Worm (Caenorhabditis elegans) whole organism, dauer: Measurements from ENCODE around the gene Y54G2A.77.
"Not testable (repeated sequence)": the region's sequence is repeated elsewhere in the genome, so short reads cannot be mapped to it uniquely, and the experiment has no call there.

Experiments
- unc-62 ChIP-seq: sonication (generic microtip); optimal IDR thresholded peaks from 2 replicates; lab custom pipeline; 2017; ENCODE audit warnings: missing biosample characterization, missing genetic modification reagents, missing genetic modification characterization

Y54G2A.77 gene

DNA sequence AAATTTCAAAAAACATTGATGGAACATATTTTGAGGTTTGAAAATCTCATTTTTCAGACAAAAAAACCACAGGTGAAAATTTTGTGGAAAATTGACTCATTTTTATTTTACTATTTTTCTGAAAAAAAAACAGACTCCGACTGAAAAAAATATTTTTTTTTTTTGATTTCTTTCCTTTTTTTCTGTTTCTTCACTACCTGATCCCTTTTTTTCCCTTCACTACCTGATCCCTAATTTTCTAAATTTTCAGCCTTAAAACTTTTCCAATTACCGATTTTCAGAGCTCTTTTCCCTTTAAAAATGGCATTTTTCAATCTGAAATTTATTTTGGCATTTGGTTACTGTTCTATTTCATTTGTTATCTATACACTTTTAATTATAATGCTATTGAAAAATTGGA, at the start of gene Y54G2A.77:
Y54G2A.77 (plus strand) TSS at position 301 of the 400 bp plus-strand sequence.
- no peak for TF ChIP-seq unc-62 (GFP tag; lab: Kevin White, UChicago)

DNA sequence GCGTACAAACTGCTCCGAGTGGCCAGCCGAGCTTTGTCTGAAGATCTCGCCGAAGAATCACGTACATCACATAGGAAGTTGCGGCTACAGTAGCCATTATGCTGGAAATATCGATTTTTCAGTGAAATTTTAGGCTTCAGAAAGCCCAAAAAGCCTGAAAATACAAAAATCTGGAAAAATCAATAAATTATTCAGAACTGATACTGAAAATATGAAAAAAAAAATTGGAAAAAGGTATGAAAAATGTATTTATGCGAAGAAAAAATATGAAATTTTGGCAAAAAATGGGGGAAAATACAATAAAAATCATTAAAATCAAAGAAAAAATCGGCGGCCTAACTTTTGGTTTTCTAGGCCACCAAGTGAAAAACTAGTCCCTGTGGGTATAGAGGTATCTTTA, 49.5 kb upstream of the Y54G2A.77 start, which contains the start of gene Y94H6A.12:
Y94H6A.12 (minus strand) TSS at position 101 of the 400 bp plus-strand sequence.
- TF ChIP-seq unc-62 (GFP tag; lab: Kevin White, UChicago) = no peak

DNA sequence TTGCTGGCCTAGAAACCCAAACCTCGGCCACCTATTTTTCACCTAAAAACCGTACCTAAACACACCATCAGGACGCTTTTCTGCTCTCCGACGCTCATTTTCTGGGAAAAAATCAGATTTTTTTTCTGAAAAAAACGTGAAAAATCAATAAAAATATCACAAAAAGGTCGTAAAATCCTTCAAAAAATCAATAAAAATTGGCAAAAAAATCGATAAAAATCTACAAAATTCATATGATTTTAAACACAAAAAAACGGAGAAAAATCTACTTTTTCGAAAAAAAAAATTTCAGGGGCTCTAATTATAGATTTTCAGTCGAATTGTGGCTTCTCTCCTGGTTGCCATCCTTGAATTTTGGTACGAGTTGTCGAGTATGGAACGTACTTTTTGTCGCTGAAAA, 46.0 kb upstream of the Y54G2A.77 start, which contains the start of gene Y94H6A.7:
Y94H6A.7 (minus strand) TSS at position 101 of the 400 bp plus-strand sequence.
- TF ChIP-seq unc-62 (GFP tag; lab: Kevin White, UChicago) = not testable (repeated sequence)

DNA sequence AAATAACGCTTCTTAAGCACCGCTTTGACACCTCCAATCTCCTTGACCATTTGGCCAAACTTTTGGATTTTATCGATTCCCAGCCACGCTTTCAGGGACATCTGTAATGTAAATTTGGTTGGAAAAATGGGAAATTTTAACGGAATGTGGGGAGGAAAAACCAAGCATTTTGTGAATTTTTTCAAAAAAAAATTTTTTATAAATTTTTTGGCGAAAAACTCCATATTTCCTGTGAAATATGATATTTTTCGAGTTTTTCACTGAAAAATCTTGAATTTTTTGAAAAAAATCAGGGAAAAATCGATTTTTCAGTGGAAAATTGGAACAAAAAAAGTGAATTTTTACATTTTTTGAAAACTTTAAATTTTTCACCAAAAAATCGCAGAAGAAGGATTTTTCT, 42.7 kb upstream of the Y54G2A.77 start, which contains the start of gene ndua-12:
ndua-12 (minus strand) TSS at position 101 of the 400 bp plus-strand sequence.
- not testable (repeated sequence) for TF ChIP-seq unc-62 (GFP tag; lab: Kevin White, UChicago)

DNA sequence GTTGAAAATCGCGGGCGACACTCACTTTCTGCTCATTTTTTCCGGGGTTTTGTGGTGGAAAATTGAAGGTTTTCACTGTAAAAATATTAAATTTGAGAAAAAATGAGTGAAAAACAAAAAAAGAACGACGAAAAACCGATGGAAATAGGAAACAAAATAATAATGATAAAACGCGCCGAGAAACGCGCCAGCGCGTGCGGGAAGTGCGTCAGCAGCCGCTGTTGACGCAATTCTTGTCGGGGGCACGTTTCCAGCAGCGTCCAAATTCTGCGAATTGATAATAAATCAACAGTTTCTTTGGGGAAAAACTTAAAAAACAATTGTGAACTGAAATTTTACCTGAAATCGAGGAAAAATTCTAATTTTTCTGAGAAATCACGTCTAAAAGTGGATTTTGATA, 36.7 kb upstream of the Y54G2A.77 start, which contains the start of gene ubxn-2:
ubxn-2 (minus strand) TSS at position 36 of the 400 bp plus-strand sequence.
- no peak for TF ChIP-seq unc-62 (GFP tag; lab: Kevin White, UChicago)

DNA sequence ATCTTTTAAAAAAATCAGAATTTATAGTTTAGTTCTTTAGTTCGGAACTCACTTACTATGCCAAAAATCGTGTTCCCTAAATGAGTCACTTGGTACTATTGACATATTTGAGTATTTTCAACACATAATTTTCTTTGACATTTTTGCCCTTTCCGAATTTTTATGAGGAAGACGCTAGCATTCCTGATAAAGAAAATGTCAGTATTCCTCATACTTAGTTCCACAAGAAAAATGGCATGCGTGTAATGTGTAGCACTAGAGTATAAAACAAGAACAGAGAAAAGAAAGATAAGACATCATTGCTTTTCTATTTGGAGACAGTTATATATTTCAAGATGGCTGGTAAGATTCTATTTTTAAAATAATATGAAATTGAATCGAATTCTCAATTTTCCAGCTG, 32.5 kb upstream of the Y54G2A.77 start, which contains the start of gene Y94H6A.2:
Y94H6A.2 (plus strand) TSS at position 336 of the 400 bp plus-strand sequence.
- no peak for TF ChIP-seq unc-62 (GFP tag; lab: Kevin White, UChicago)

DNA sequence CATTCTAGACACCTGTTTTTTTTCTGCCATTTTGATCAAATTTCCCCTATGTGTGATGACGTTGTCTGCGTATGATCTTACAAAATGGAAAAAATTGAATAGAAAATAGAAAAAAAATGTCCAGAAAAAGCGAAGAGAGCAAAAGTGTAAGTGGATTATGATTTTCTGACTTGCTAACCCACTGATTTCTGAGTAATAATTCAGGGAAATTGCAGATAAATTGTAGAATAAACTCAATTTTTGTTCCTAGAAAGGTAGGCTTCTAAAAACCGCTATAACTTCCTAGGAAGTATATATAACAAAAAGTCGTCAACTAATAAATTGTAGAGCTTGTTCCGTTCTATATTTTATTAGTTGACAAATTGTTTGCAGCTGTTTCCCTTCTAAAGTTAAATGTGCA, 27.8 kb upstream of the Y54G2A.77 start:
- no peak for TF ChIP-seq unc-62 (GFP tag; lab: Kevin White, UChicago)

DNA sequence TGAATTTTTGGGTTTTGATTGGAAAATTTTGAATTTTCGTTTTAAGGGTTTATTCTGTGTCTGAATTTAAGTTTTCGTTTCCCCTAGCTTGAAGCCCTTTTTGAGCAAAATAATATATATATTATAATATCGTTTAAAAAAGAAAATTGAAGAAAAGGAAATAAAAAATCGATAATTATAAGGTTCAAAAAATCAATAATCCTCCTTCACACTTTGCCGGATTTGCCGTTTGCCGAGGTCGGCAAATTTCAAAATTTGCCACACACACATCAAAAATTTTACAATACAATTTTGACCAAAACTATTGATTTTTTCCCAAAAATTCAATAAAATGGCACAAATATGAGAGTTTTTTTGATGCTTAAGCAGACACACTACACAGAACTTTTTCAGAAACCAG, 25.9 kb upstream of the Y54G2A.77 start:
- no peak for TF ChIP-seq unc-62 (GFP tag; lab: Kevin White, UChicago)

DNA sequence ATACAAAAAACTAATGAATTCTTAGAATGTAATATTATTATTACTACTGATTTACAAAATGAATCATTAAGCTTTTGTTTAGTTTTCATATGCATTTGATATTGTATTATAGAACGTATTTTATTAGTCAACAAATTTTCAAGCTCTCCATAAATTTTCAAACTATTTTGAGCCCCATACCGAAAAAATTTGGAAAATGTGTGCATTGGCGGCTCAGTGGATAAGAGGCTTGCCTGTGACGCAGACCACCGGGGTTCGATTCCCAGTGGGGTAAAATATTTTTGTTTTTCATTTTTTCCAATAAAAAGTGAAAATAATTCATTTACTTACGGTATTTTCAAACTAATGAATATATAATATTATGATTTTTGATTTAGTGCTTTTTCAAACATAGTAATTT, 24.0 kb upstream of the Y54G2A.77 start:
- no peak for TF ChIP-seq unc-62 (GFP tag; lab: Kevin White, UChicago)

DNA sequence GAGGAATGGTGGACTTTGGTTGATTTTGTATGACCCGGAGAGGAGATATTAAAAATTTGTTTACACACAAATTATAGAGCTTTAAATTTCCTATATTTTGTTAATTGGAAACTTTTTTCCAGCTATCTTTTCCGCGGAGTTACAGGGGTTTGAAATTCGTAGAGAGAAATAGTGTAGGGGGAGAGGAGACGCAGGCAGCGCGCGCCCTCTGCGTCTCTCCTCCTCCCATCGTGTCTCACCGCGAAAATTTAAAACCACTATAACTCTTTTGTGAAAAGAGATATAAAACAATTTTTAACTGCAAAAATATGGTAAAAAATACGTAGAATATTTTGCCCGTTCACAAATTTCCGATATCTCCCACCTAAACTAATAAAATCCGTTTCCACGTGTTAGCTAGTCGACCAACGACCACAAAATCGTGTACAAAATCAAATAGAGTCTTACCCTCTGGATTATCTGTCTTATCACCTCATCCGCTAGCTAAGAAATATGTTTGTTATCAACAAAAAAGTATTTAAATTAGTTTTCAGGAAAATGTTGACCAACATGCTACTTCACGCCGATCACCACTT, 19.9 kb upstream of the Y54G2A.77 start, which contains the start of gene nhr-277:
nhr-277 (plus strand) TSS at position 525 of the 575 bp plus-strand sequence.
- no peak for TF ChIP-seq unc-62 (GFP tag; lab: Kevin White, UChicago)

DNA sequence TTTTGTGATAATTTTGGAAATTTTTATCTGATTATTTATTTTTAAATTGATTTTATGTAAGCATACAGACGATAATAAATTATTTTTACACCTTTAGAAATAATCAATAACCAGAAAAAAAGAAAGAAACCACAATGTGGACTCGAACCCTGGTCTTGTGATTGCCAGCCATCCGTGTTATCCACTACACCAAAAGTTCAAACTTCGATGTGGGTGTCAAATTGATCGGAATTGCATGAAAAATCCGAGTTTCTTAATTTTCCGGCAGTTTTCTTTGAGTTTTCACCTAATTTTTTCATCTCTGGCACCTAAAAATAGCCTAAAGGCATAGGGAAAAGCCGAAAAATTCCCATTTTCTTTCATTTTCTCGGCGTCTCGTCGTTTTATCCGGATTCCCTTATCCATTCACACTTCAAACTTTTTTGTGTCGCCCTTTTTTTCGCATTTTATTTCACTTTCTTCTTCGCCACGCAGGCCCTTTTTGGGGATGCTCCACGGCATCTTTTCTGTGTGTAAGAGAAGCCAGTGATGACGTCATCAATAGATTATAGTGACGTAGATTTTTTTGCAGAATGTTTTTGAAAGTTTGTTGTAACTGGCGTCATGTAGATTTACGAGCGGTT, 15.0 kb upstream of the Y54G2A.77 start:
- no peak for TF ChIP-seq unc-62 (GFP tag; lab: Kevin White, UChicago)

DNA sequence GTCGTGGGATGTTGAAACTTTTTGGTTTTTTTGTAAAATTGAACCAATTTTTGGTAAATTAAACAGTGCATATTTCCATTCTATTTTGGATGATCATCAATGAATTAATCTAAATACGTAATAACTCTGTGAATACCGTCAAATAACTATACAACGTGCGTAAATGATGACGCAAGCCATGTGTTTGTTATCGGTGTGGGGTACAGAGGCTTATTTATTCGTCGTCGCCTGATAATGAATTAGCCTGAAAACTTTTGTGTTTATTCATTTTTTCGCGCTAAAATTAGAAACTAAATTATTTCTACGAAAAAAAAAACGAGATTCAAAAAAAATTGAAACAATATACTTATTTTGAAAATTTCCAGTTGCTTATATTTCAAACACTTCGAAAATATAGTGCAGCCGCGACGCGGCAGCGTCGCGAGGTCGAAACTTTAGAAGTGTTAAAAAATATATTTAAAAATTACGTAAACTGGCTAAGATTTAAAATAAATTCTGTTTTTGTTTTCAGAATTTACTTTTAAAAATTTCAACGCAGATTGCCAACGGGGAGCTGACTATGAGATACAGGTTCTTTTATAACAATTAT, 13.5 kb upstream of the Y54G2A.77 start:
- TF ChIP-seq unc-62 (GFP tag; lab: Kevin White, UChicago) = no peak

DNA sequence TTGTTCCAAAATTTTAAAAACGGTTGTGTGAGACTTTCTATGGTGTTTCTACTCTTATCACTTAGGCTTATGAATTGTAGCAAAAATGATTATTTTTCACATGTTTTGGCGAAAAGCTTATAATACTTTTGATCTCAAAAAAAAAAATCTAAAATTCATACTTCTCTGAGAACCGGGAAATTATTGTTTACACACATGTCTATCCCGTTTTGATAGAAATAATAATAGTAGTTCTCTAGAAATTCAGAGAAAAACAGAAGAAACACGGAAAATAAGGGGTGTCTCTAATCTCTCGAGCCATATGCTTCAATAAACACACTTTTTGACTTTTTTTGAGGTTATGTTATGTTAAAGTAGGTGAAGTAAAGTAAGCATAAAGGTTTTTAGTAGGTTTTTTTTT, 11.9 kb upstream of the Y54G2A.77 start:
- TF ChIP-seq unc-62 (GFP tag; lab: Kevin White, UChicago) = no peak

DNA sequence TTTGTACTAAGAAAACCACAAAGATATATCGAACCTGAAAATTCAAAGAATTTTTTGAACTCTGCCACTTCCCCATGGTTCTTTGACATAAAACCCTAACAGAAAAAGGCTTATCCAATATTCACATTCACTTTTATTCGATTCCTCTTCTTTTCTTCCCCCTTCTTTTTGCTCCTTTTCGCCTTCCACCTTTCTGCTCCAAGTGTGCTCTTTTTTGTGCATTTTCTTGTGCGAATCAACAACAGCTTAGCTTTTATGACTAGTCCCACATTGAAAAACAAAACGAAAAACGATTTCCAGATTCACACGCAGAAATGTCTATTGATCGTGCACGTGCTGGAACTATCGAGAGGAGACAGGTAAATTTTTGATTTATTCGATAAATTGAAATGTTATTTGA, 10.9 kb upstream of the Y54G2A.77 start, which contains the start of gene Y54G2A.41:
Y54G2A.41 (plus strand) TSS at position 301 of the 400 bp plus-strand sequence.
- TF ChIP-seq unc-62 (GFP tag; lab: Kevin White, UChicago) = no peak

DNA sequence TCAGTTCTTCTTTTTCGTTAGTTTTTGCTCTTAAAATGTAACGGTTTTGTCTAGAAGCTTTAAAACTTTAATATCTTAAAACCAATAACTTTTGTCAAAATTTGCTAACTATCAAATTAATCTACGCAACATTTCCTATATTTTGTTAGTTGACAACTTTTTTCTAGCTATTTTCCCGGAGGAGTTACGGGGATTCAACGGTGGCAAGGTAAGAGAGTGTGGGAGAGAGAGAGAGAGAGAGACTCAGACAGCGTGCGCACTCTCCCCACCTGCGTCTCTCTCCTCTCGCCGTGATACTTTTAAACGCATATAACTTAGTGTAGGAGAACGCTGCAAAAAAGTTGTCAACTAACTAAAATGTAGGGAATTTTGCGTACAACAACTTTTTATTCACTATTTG, 8.9 kb upstream of the Y54G2A.77 start:
- TF ChIP-seq unc-62 (GFP tag; lab: Kevin White, UChicago) = no peak

DNA sequence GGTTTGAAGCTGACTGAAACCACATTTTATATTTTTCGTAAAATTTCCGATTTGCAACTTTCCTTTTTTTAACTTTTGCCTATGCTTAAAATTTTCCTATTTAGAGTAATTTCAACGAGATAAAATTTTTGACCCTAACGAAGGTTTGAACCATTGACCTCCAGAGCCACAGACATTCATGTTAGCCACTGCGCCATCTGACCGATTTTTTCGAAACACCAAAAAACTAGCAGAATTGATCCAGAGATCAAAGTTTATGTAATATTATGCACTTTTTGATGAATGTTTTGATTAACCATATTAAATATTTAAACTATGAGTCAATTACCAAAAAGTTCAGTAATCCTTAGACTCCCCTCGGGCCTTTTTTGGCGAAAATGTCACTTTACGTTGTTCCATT, 4.4 kb upstream of the Y54G2A.77 start:
- no peak for TF ChIP-seq unc-62 (GFP tag; lab: Kevin White, UChicago)
